Worm (Caenorhabditis elegans) whole organism, L3 larva: Measurements from ENCODE around the gene T03G6.3.
A peak's percentile ranks its signal among the peaks of the same experiment; 100 is the strongest.

Experiments
- R02D3.7 ChIP-seq: fragments of 150-350 bp; optimal IDR thresholded peaks from 2 replicates; lab custom pipeline; 2014; ENCODE audit warnings: missing biosample characterization, missing genetic modification characterization
- ama-1 ChIP-seq: fragments of 150-350 bp; optimal IDR thresholded peaks from 2 replicates; lab custom pipeline; 2018
- ceh-16 ChIP-seq: sonication (generic microtip); optimal IDR thresholded peaks from 2 replicates; lab custom pipeline; 2017; ENCODE audit warnings: missing biosample characterization, missing genetic modification characterization
- ceh-28 ChIP-seq: fragments of 150-350 bp; optimal IDR thresholded peaks from 2 replicates; lab custom pipeline; 2014; ENCODE audit warnings: missing biosample characterization, missing genetic modification reagents, missing genetic modification characterization
- daf-12 ChIP-seq: fragments of 150-350 bp; optimal IDR thresholded peaks from 2 replicates; lab custom pipeline; 2014; ENCODE audit warnings: missing biosample characterization, missing genetic modification reagents, missing genetic modification characterization
- elt-1 ChIP-seq: fragments of 150-350 bp; optimal IDR thresholded peaks from 2 replicates; lab custom pipeline; 2014; ENCODE audit warnings: missing biosample characterization, missing genetic modification characterization
- elt-2 ChIP-seq: sonication (generic microtip); optimal IDR thresholded peaks from 2 replicates; lab custom pipeline; 2016; ENCODE audit warnings: missing genetic modification reagents, mild to moderate bottlenecking, missing genetic modification characterization, missing compliant biosample characterization
- elt-3 ChIP-seq, 3 experiments: fragments of 150-350 bp in 1 of 3; sonication (generic microtip) in 2 of 3; optimal IDR thresholded peaks; 2 replicates in 2 of 3; 4 replicates in 1 of 3; lab custom pipeline; 2014 to 2017; ENCODE audit warnings: missing biosample characterization in 3 of 3, missing genetic modification characterization in 3 of 3
- fkh-10 ChIP-seq: sonication (generic microtip); optimal IDR thresholded peaks from 2 replicates; lab custom pipeline; 2017; ENCODE audit warnings: missing biosample characterization, missing genetic modification reagents, missing genetic modification characterization
- fos-1 ChIP-seq: fragments of 150-350 bp; optimal IDR thresholded peaks from 2 replicates; lab custom pipeline; 2014; ENCODE audit warnings: missing biosample characterization, missing genetic modification characterization
- hmg-11 ChIP-seq: sonication (generic microtip); optimal IDR thresholded peaks from 2 replicates; lab custom pipeline; 2016; ENCODE audit warnings: missing genetic modification characterization, missing compliant biosample characterization
- jun-1 ChIP-seq: fragments of 150-350 bp; optimal IDR thresholded peaks from 2 replicates; lab custom pipeline; 2014; ENCODE audit warnings: missing biosample characterization, missing genetic modification reagents, missing genetic modification characterization
- lin-15B ChIP-seq: fragments of 150-350 bp; optimal IDR thresholded peaks from 2 replicates; lab custom pipeline; 2014; ENCODE audit warnings: missing biosample characterization, missing genetic modification characterization
- lin-39 ChIP-seq: fragments of 150-350 bp; optimal IDR thresholded peaks from 2 replicates; lab custom pipeline; 2018; ENCODE audit warnings: missing biosample characterization, missing genetic modification reagents, missing genetic modification characterization
- lsy-12 ChIP-seq: sonication (generic microtip); optimal IDR thresholded peaks from 2 replicates; lab custom pipeline; 2016; ENCODE audit warnings: mild to moderate bottlenecking, missing genetic modification characterization, missing compliant biosample characterization
- mdl-1 ChIP-seq: fragments of 150-350 bp; optimal IDR thresholded peaks from 2 replicates; lab custom pipeline; 2014; ENCODE audit warnings: missing biosample characterization, missing genetic modification characterization
- nfya-1 ChIP-seq: sonication (generic microtip); optimal IDR thresholded peaks from 2 replicates; lab custom pipeline; 2017; ENCODE audit warnings: missing genetic modification characterization, mild to moderate bottlenecking, missing compliant biosample characterization, antibody characterized with exemption, moderate library complexity; ENCODE audit not compliant: insufficient read depth
- nhr-12 ChIP-seq: fragments of 150-350 bp; optimal IDR thresholded peaks from 2 replicates; lab custom pipeline; 2014; ENCODE audit warnings: missing biosample characterization, missing genetic modification characterization
- nhr-237 ChIP-seq: fragments of 150-350 bp; optimal IDR thresholded peaks from 2 replicates; lab custom pipeline; 2014; ENCODE audit warnings: missing biosample characterization, missing genetic modification characterization
- nhr-25 ChIP-seq: sonication (generic microtip); optimal IDR thresholded peaks from 2 replicates; lab custom pipeline; 2017; ENCODE audit warnings: missing biosample characterization, missing genetic modification characterization
- nhr-28 ChIP-seq: fragments of 150-350 bp; optimal IDR thresholded peaks from 2 replicates; lab custom pipeline; 2014; ENCODE audit warnings: missing biosample characterization, missing genetic modification characterization
- nhr-43 ChIP-seq: sonication (generic microtip); optimal IDR thresholded peaks from 2 replicates; lab custom pipeline; 2016; ENCODE audit warnings: mild to moderate bottlenecking, missing genetic modification characterization, missing compliant biosample characterization; ENCODE audit not compliant: poor library complexity, severe bottlenecking
- nhr-67 ChIP-seq: fragments of 150-350 bp; optimal IDR thresholded peaks from 2 replicates; lab custom pipeline; 2014; ENCODE audit warnings: missing biosample characterization, missing genetic modification characterization
- nhr-76 ChIP-seq: fragments of 150-350 bp; sonication (generic microtip); optimal IDR thresholded peaks from 5 replicates; lab custom pipeline; 2014; ENCODE audit warnings: missing biosample characterization, missing genetic modification characterization
- nhr-77 ChIP-seq: fragments of 150-350 bp; optimal IDR thresholded peaks from 2 replicates; lab custom pipeline; 2014; ENCODE audit warnings: missing biosample characterization, missing genetic modification characterization
- pqm-1 ChIP-seq: fragments of 150-350 bp; optimal IDR thresholded peaks from 2 replicates; lab custom pipeline; 2017; ENCODE audit warnings: missing biosample characterization, missing genetic modification characterization, inconsistent platforms
- sea-2 ChIP-seq: fragments of 150-350 bp; sonication (generic microtip); optimal IDR thresholded peaks from 4 replicates; lab custom pipeline; 2014; ENCODE audit warnings: missing biosample characterization, missing genetic modification reagents, missing genetic modification characterization
- skn-1 ChIP-seq: fragments of 150-350 bp; optimal IDR thresholded peaks from 2 replicates; lab custom pipeline; 2014; ENCODE audit warnings: missing biosample characterization, missing genetic modification characterization
- snpc-4 ChIP-seq: fragments of 150-350 bp; optimal IDR thresholded peaks from 2 replicates; lab custom pipeline; 2014; ENCODE audit warnings: missing biosample characterization, missing genetic modification characterization
- tbx-2 ChIP-seq: sonication (generic microtip); optimal IDR thresholded peaks from 2 replicates; lab custom pipeline; 2016; ENCODE audit warnings: mild to moderate bottlenecking, missing genetic modification characterization, missing compliant biosample characterization
- unc-62 ChIP-seq: fragments of 150-350 bp; sonication (generic microtip); optimal IDR thresholded peaks from 4 replicates; lab custom pipeline; 2014; ENCODE audit warnings: missing biosample characterization, missing genetic modification reagents, missing genetic modification characterization
- zag-1 ChIP-seq: fragments of 150-350 bp; optimal IDR thresholded peaks from 2 replicates; lab custom pipeline; 2014; ENCODE audit warnings: missing biosample characterization, missing genetic modification characterization
- ztf-11 ChIP-seq: fragments of 150-350 bp; optimal IDR thresholded peaks from 2 replicates; lab custom pipeline; 2014; ENCODE audit warnings: missing biosample characterization, missing genetic modification characterization
- ztf-4 ChIP-seq: fragments of 150-350 bp; optimal IDR thresholded peaks from 2 replicates; lab custom pipeline; 2014; ENCODE audit warnings: missing biosample characterization, missing genetic modification characterization

T03G6.3 gene

ce11 chrX:2598833-2599279, 16.7 kb downstream of the T03G6.3 start:
- TF ChIP-seq nfya-1 (peak; percentile 83), lin-39 (tag; lab: Kevin White, UChicago) (peak; percentile 81), sea-2 (GFP tag; lab: Kevin White, UChicago) (no peak), ztf-4 (tag; lab: Kevin White, UChicago) (no peak), fkh-10 (GFP tag; lab: Kevin White, UChicago) (peak; percentile 54), elt-1 (no peak), zag-1 (peak; percentile 40), tbx-2 (tag; lab: Kevin White, UChicago) (peak; percentile 44), daf-12 (tag; lab: Kevin White, UChicago) (peak; percentile 10), lin-15B (tag; lab: Kevin White, UChicago) (peak; percentile 15), unc-62 (peak; percentile 56), nhr-43 (tag; lab: Kevin White, UChicago) (no peak), hmg-11 (tag; lab: Kevin White, UChicago) (peak; percentile 82), ama-1 (lab: Kevin White, UChicago) (no peak), R02D3.7 (tag; lab: Kevin White, UChicago) (no peak), nhr-76 (no peak), lsy-12 (peak; percentile 34), snpc-4 (tag; lab: Kevin White, UChicago) (no peak), mdl-1 (tag; lab: Kevin White, UChicago) (no peak), jun-1 (no peak), skn-1 (tag; lab: Kevin White, UChicago) (peak; percentile 5), pqm-1 (peak; percentile 1)

ce11 chrX:2596605-2597004, 18.9 kb downstream of the T03G6.3 start:
- peak; percentile 20 for TF ChIP-seq skn-1 (tag; lab: Kevin White, UChicago)
- peak; percentile 21 for TF ChIP-seq nfya-1
- TF ChIP-seq nhr-25 (tag; lab: Kevin White, UChicago): no peak
- TF ChIP-seq, all 47 proteins: peak for 2

DNA sequence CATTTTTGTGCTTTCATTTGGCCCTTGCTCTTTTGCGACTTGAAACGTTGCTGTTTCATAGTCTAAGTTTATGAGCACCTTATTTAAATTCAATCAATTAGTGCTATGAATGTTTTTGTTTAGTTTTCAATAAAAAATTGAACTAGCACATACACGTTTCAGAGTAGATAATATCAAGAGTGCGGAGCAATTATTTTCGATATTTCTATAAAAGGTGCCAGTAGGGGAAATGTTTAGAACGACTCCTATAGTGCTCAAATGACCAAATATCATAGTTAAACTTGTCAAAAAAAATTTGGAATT, 19.8 kb downstream of the T03G6.3 start:
- TF ChIP-seq nhr-28 (tag; lab: Kevin White, UChicago) (no peak), snpc-4 (tag; lab: Kevin White, UChicago) (no peak), ztf-4 (tag; lab: Kevin White, UChicago) (no peak), jun-1 (no peak), nhr-76 (no peak), sea-2 (GFP tag; lab: Kevin White, UChicago) (no peak), R02D3.7 (tag; lab: Kevin White, UChicago) (no peak), nfya-1 (no peak), lin-39 (tag; lab: Kevin White, UChicago) (no peak), pqm-1 (no peak), hmg-11 (tag; lab: Kevin White, UChicago) (no peak), nhr-12 (tag; lab: Kevin White, UChicago) (no peak), nhr-67 (tag; lab: Kevin White, UChicago) (no peak), nhr-237 (tag; lab: Kevin White, UChicago) (no peak), elt-1 (no peak), elt-2 (tag; lab: Kevin White, UChicago) (no peak)

ce11 chrX:2595027-2595756, 20.3 kb downstream of the T03G6.3 start:
- TF ChIP-seq nfya-1: peak; percentile 30
- no peak for TF ChIP-seq fos-1 (tag; lab: Kevin White, UChicago)
- TF ChIP-seq fkh-10 (GFP tag; lab: Kevin White, UChicago): peak; percentile 83
- peak; percentile 23 for TF ChIP-seq elt-1

- TF ChIP-seq nfya-1: no peak
- no peak for TF ChIP-seq lsy-12
- TF ChIP-seq nhr-77 (tag; lab: Kevin White, UChicago): no peak
- TF ChIP-seq ceh-16 (tag; lab: Kevin White, UChicago): no peak
- TF ChIP-seq elt-3 (tag; optimal IDR thresholded peaks at IDR 0.05; lab: Kevin White, UChicago): no peak
- no peak for TF ChIP-seq ztf-11
- no peak for TF ChIP-seq tbx-2 (tag; lab: Kevin White, UChicago)
- no peak for TF ChIP-seq hmg-11 (tag; lab: Kevin White, UChicago)
- no peak for TF ChIP-seq ceh-28 (tag; lab: Kevin White, UChicago)
Measured at ce11 chrX:2593703-2594102, 21.8 kb downstream of the T03G6.3 start, which contains the start of the genes nhr-40 and T03G6.7. TSS of gene nhr-40 (plus strand) at chrX:2594003. TSS of gene T03G6.7 (plus strand) at chrX:2594039.
